Worm (Caenorhabditis elegans): ENCODE measurements around the gene M04G7.5.
A peak's percentile ranks its signal among the peaks of the same experiment; 100 is the strongest.

The M04G7.5 gene

DNA sequence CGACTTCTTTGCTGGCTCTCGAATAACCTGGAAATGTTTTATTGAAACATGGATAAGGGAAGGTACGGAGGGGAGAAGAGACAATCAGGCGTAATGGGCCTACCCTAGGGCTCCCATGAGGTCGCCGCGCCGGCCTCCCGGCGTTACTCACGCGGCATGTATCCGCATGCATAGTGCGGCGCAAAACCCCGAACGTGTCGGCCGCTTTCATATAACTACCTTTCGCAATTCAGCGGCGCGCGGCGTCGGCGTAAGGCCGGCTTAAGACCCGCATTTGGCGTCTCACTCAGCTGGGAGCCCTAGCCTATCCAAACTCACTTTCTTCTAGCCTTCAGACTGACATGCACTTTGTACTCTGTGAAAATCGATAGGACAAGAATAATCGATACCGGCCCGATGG lies 7.2 kb downstream of the M04G7.5 start:
- TF ChIP-seq nhr-90 (tag; optimal IDR thresholded peaks at IDR 0.05) (no peak), rpc-1 (optimal IDR thresholded peaks at IDR 0.05) (no peak), rpc-1 (tag; optimal IDR thresholded peaks at IDR 0.05) (no peak), unc-62 (GFP tag; optimal IDR thresholded peaks at IDR 0.05) (no peak), unc-130 (GFP tag; optimal IDR thresholded peaks at IDR 0.05) (no peak), nhr-27 (tag; optimal IDR thresholded peaks at IDR 0.05) (no peak), F10E7.11 (tag; optimal IDR thresholded peaks at IDR 0.05) (no peak), egl-44 (GFP tag; IDR thresholded peaks at IDR 0.05) (no peak), madf-10 (tag; optimal IDR thresholded peaks at IDR 0.05) (no peak), rcor-1 (GFP tag; IDR thresholded peaks at IDR 0.05) (no peak), ztf-28 (GFP tag; IDR thresholded peaks at IDR 0.05) (0 out of 2 replicates have a peak, but pooled peaks have one; percentile 43), hrde-1 (tag; optimal IDR thresholded peaks at IDR 0.05; ENCODE audit: borderline replicate concordance) (no peak), tbx-9 (tag; optimal IDR thresholded peaks at IDR 0.05; ENCODE audit: borderline replicate concordance) (no peak), F39B2.1 (GFP tag; IDR thresholded peaks at IDR 0.05) (no peak), snpc-1.1 (tag; optimal IDR thresholded peaks at IDR 0.05; ENCODE audit: insufficient read depth) (peak; percentile 56), F57A8.1 (GFP tag; optimal IDR thresholded peaks at IDR 0.05) (no peak), ztf-25 (GFP tag; IDR thresholded peaks at IDR 0.05) (no peak), snpc-4 (GFP tag; optimal IDR thresholded peaks at IDR 0.05) (no peak), snpc-4 (tag; optimal IDR thresholded peaks at IDR 0.05) (peak in 3 of 4 experiments; percentile 6 to 82 (median 38)), mes-4 (tag; optimal IDR thresholded peaks at IDR 0.05) (no peak), mcd-1 (GFP tag; IDR thresholded peaks at IDR 0.05) (no peak), zfh-2 (GFP tag; conservative IDR thresholded peaks at IDR 0.05) (peak; percentile 80), ztf-18 (tag; optimal IDR thresholded peaks at IDR 0.05) (no peak), lsl-1 (GFP tag; optimal IDR thresholded peaks at IDR 0.05) (no peak), pha-4 (tag; optimal IDR thresholded peaks at IDR 0.05) (no peak), hsf-1 (GFP tag; IDR thresholded peaks at IDR 0.05) (no peak), dpl-1 (GFP tag; optimal IDR thresholded peaks at IDR 0.05) (no peak), B0019.2 (GFP tag; conservative IDR thresholded peaks at IDR 0.05) (no peak), ceh-91 (GFP tag; IDR thresholded peaks at IDR 0.05) (no peak), nfya-2 (GFP tag; IDR thresholded peaks at IDR 0.05) (no peak), pbrm-1 (GFP tag; IDR thresholded peaks at IDR 0.05) (no peak), K11D2.4 (GFP tag; IDR thresholded peaks at IDR 0.05) (0 out of 2 replicates have a peak, but pooled peaks have one; percentile 50)

DNA sequence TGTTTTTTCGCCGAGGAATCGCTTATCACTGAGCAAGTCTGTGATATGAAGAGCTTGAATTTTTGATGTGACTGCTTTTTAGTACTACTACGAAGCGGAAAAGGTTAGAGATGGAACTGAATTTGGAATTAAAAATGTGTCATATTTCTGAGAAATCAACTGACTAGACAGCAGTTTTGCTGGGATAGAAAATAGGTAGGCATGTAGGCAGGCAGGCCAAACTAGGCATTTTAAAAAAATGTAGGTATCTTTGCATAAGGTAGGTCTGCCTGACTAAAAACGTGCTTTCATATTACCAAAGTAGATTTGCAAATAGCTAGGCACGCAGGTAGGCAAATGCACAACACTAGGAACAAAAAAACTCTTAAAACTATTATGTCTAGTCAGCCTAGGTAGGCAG lies 11.7 kb downstream of the M04G7.5 start:
- no peak for TF ChIP-seq C17E4.6 (GFP tag; IDR thresholded peaks at IDR 0.05)
- TF ChIP-seq tbp1 (GFP tag; optimal IDR thresholded peaks at IDR 0.05) = no peak
- no peak for TF ChIP-seq unc-130 (GFP tag; optimal IDR thresholded peaks at IDR 0.05)
- TF ChIP-seq hrde-1 (tag; optimal IDR thresholded peaks at IDR 0.05; ENCODE audit: borderline replicate concordance) = no peak
- no peak for TF ChIP-seq athp-1 (tag; optimal IDR thresholded peaks at IDR 0.05)
- no peak for TF ChIP-seq pha-4 (tag; optimal IDR thresholded peaks at IDR 0.05)
- no peak for TF ChIP-seq B0336.3 (GFP tag; IDR thresholded peaks at IDR 0.05)
- TF ChIP-seq B0035.1 (tag; optimal IDR thresholded peaks at IDR 0.05) = no peak
- TF ChIP-seq ceh-40 (GFP tag; IDR thresholded peaks at IDR 0.05) = no peak
- no peak for TF ChIP-seq nhr-90 (tag; optimal IDR thresholded peaks at IDR 0.05)
- TF ChIP-seq F57A8.1 (GFP tag; optimal IDR thresholded peaks at IDR 0.05) = no peak
- no peak for TF ChIP-seq snpc-1.3 (tag; optimal IDR thresholded peaks at IDR 0.05; ENCODE audit: insufficient read depth)
- TF ChIP-seq hmg-1.2 (GFP tag; IDR thresholded peaks at IDR 0.05) = no peak
- no peak for TF ChIP-seq ets-4 (GFP tag; optimal IDR thresholded peaks at IDR 0.05)
- no peak for TF ChIP-seq dpff-1 (tag; optimal IDR thresholded peaks at IDR 0.05)
- TF ChIP-seq rec-8 (tag; optimal IDR thresholded peaks at IDR 0.05) = no peak
